Worm (Caenorhabditis elegans): Measurements from ENCODE around the gene F46B6.13.

ce11 chrV:9816390-9816789 is 17.4 kb upstream of the F46B6.13 start, which contains the start of gene sru-31:
- TF ChIP-seq med-1 (GFP tag; optimal IDR thresholded peaks at IDR 0.05; ENCODE audit: insufficient read depth) (no peak), flt-1 (GFP tag; IDR thresholded peaks at IDR 0.05) (no peak), ztf-23 (GFP tag; IDR thresholded peaks at IDR 0.05) (no peak), tab-1 (GFP tag; IDR thresholded peaks at IDR 0.05) (no peak), T22C8.4 (GFP tag; IDR thresholded peaks at IDR 0.05) (no peak), klf-2 (GFP tag; conservative IDR thresholded peaks at IDR 0.05) (no peak), ref-1 (GFP tag; conservative IDR thresholded peaks at IDR 0.05) (no peak), cog-1 (tag; optimal IDR thresholded peaks at IDR 0.05) (no peak)
